Worm (Caenorhabditis elegans) whole organism, L3 larva: ENCODE measurements around the gene rbm-42.

Experiments used
- R02D3.7 ChIP-seq: fragments of 150-350 bp; optimal IDR thresholded peaks from 2 replicates; lab custom pipeline; 2014; ENCODE audit warnings: missing biosample characterization, missing genetic modification characterization
- ZK546.5 ChIP-seq: sonication (generic microtip); optimal IDR thresholded peaks from 2 replicates; lab custom pipeline; 2017; ENCODE audit warnings: missing biosample characterization, missing genetic modification characterization
- ama-1 ChIP-seq: fragments of 150-350 bp; optimal IDR thresholded peaks from 2 replicates; lab custom pipeline; 2018
- ceh-16 ChIP-seq: sonication (generic microtip); optimal IDR thresholded peaks from 2 replicates; lab custom pipeline; 2017; ENCODE audit warnings: missing biosample characterization, missing genetic modification characterization
- ceh-28 ChIP-seq: fragments of 150-350 bp; optimal IDR thresholded peaks from 2 replicates; lab custom pipeline; 2014; ENCODE audit warnings: missing biosample characterization, missing genetic modification reagents, missing genetic modification characterization
- daf-12 ChIP-seq: fragments of 150-350 bp; optimal IDR thresholded peaks from 2 replicates; lab custom pipeline; 2014; ENCODE audit warnings: missing biosample characterization, missing genetic modification reagents, missing genetic modification characterization
- egl-27 ChIP-seq: sonication (generic microtip); optimal IDR thresholded peaks from 4 replicates; lab custom pipeline; 2017; ENCODE audit warnings: missing biosample characterization, missing genetic modification reagents, missing genetic modification characterization
- egl-5 ChIP-seq: fragments of 150-350 bp; optimal IDR thresholded peaks from 2 replicates; lab custom pipeline; 2017; ENCODE audit warnings: missing biosample characterization, missing genetic modification reagents, missing genetic modification characterization, inconsistent platforms
- elt-1 ChIP-seq: fragments of 150-350 bp; optimal IDR thresholded peaks from 2 replicates; lab custom pipeline; 2014; ENCODE audit warnings: missing biosample characterization, missing genetic modification characterization
- elt-2 ChIP-seq: sonication (generic microtip); optimal IDR thresholded peaks from 2 replicates; lab custom pipeline; 2016; ENCODE audit warnings: missing genetic modification reagents, mild to moderate bottlenecking, missing genetic modification characterization, missing compliant biosample characterization
- elt-3 ChIP-seq, 3 experiments: fragments of 150-350 bp in 1 of 3; sonication (generic microtip) in 2 of 3; optimal IDR thresholded peaks; 2 replicates in 2 of 3; 4 replicates in 1 of 3; lab custom pipeline; 2014 to 2017; ENCODE audit warnings: missing biosample characterization in 3 of 3, missing genetic modification characterization in 3 of 3
- eor-1 ChIP-seq, 2 experiments: fragments of 150-350 bp; optimal IDR thresholded peaks; 2 replicates each; lab custom pipeline; 2014 to 2018; ENCODE audit warnings: missing biosample characterization in 2 of 2, missing genetic modification characterization in 2 of 2
- fkh-10 ChIP-seq: sonication (generic microtip); optimal IDR thresholded peaks from 2 replicates; lab custom pipeline; 2017; ENCODE audit warnings: missing biosample characterization, missing genetic modification reagents, missing genetic modification characterization
- fkh-2 ChIP-seq: fragments of 150-350 bp; optimal IDR thresholded peaks from 2 replicates; lab custom pipeline; 2014; ENCODE audit warnings: missing biosample characterization, missing genetic modification reagents, missing genetic modification characterization
- hmg-11 ChIP-seq: sonication (generic microtip); optimal IDR thresholded peaks from 2 replicates; lab custom pipeline; 2016; ENCODE audit warnings: missing genetic modification characterization, missing compliant biosample characterization
- jun-1 ChIP-seq: fragments of 150-350 bp; optimal IDR thresholded peaks from 2 replicates; lab custom pipeline; 2014; ENCODE audit warnings: missing biosample characterization, missing genetic modification reagents, missing genetic modification characterization
- lin-15B ChIP-seq: fragments of 150-350 bp; optimal IDR thresholded peaks from 2 replicates; lab custom pipeline; 2014; ENCODE audit warnings: missing biosample characterization, missing genetic modification characterization
- lin-39 ChIP-seq: fragments of 150-350 bp; optimal IDR thresholded peaks from 2 replicates; lab custom pipeline; 2018; ENCODE audit warnings: missing biosample characterization, missing genetic modification reagents, missing genetic modification characterization
- lsy-12 ChIP-seq: sonication (generic microtip); optimal IDR thresholded peaks from 2 replicates; lab custom pipeline; 2016; ENCODE audit warnings: mild to moderate bottlenecking, missing genetic modification characterization, missing compliant biosample characterization
- mdl-1 ChIP-seq: fragments of 150-350 bp; optimal IDR thresholded peaks from 2 replicates; lab custom pipeline; 2014; ENCODE audit warnings: missing biosample characterization, missing genetic modification characterization
- mml-1 ChIP-seq: fragments of 150-350 bp; sonication (generic microtip); optimal IDR thresholded peaks from 3 replicates; lab custom pipeline; 2014; ENCODE audit warnings: missing biosample characterization, missing genetic modification characterization
- nhr-12 ChIP-seq: fragments of 150-350 bp; optimal IDR thresholded peaks from 2 replicates; lab custom pipeline; 2014; ENCODE audit warnings: missing biosample characterization, missing genetic modification characterization
- nhr-23 ChIP-seq: fragments of 150-350 bp; optimal IDR thresholded peaks from 2 replicates; lab custom pipeline; 2014; ENCODE audit warnings: missing biosample characterization, missing genetic modification reagents, missing genetic modification characterization
- nhr-237 ChIP-seq: fragments of 150-350 bp; optimal IDR thresholded peaks from 2 replicates; lab custom pipeline; 2014; ENCODE audit warnings: missing biosample characterization, missing genetic modification characterization
- nhr-25 ChIP-seq: sonication (generic microtip); optimal IDR thresholded peaks from 2 replicates; lab custom pipeline; 2017; ENCODE audit warnings: missing biosample characterization, missing genetic modification characterization
- nhr-28 ChIP-seq: fragments of 150-350 bp; optimal IDR thresholded peaks from 2 replicates; lab custom pipeline; 2014; ENCODE audit warnings: missing biosample characterization, missing genetic modification characterization
- nhr-43 ChIP-seq: sonication (generic microtip); optimal IDR thresholded peaks from 2 replicates; lab custom pipeline; 2016; ENCODE audit warnings: mild to moderate bottlenecking, missing genetic modification characterization, missing compliant biosample characterization; ENCODE audit not compliant: poor library complexity, severe bottlenecking
- nhr-67 ChIP-seq: fragments of 150-350 bp; optimal IDR thresholded peaks from 2 replicates; lab custom pipeline; 2014; ENCODE audit warnings: missing biosample characterization, missing genetic modification characterization
- nhr-76 ChIP-seq: fragments of 150-350 bp; sonication (generic microtip); optimal IDR thresholded peaks from 5 replicates; lab custom pipeline; 2014; ENCODE audit warnings: missing biosample characterization, missing genetic modification characterization
- nhr-77 ChIP-seq: fragments of 150-350 bp; optimal IDR thresholded peaks from 2 replicates; lab custom pipeline; 2014; ENCODE audit warnings: missing biosample characterization, missing genetic modification characterization
- pha-4 ChIP-seq: fragments of 150-350 bp; optimal IDR thresholded peaks from 2 replicates; lab custom pipeline; 2014; ENCODE audit warnings: missing biosample characterization, missing genetic modification reagents, missing genetic modification characterization
- sea-2 ChIP-seq: fragments of 150-350 bp; sonication (generic microtip); optimal IDR thresholded peaks from 4 replicates; lab custom pipeline; 2014; ENCODE audit warnings: missing biosample characterization, missing genetic modification reagents, missing genetic modification characterization
- tbx-2 ChIP-seq: sonication (generic microtip); optimal IDR thresholded peaks from 2 replicates; lab custom pipeline; 2016; ENCODE audit warnings: mild to moderate bottlenecking, missing genetic modification characterization, missing compliant biosample characterization
- unc-39 ChIP-seq: sonication (generic microtip); optimal IDR thresholded peaks from 4 replicates; lab custom pipeline; 2017; ENCODE audit warnings: missing biosample characterization, missing genetic modification characterization
- zag-1 ChIP-seq: fragments of 150-350 bp; optimal IDR thresholded peaks from 2 replicates; lab custom pipeline; 2014; ENCODE audit warnings: missing biosample characterization, missing genetic modification characterization
- ztf-4 ChIP-seq: fragments of 150-350 bp; optimal IDR thresholded peaks from 2 replicates; lab custom pipeline; 2014; ENCODE audit warnings: missing biosample characterization, missing genetic modification characterization

Gene rbm-42

DNA sequence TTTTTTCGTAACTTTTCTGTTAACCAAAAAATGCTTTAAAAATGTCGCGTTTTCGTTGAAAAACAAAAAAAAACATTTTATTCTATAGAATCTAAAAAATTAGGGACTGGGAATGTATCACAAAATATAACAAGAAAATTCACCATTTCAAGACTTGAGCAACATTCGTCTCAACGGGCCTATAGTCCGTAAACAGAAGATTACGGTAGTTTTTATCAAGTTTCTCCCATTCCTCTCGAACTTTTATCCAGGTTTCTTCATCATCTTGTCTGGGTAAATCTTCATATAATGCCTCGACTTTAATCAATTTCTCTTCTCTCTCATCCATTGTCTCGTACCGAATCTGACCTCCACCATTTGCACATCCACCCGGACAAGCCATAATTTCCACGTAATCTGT lies 2.4 kb upstream of the rbm-42 start:
- no peak for TF ChIP-seq nhr-12
- no peak for TF ChIP-seq fkh-2 (tag; lab: Kevin White, UChicago)
- TF ChIP-seq elt-3 (tag; optimal IDR thresholded peaks at IDR 0.05; lab: Kevin White, UChicago), result no peak
- no peak for TF ChIP-seq ceh-16
- no peak for TF ChIP-seq nhr-67 (tag; lab: Kevin White, UChicago)
- no peak for TF ChIP-seq sea-2

DNA sequence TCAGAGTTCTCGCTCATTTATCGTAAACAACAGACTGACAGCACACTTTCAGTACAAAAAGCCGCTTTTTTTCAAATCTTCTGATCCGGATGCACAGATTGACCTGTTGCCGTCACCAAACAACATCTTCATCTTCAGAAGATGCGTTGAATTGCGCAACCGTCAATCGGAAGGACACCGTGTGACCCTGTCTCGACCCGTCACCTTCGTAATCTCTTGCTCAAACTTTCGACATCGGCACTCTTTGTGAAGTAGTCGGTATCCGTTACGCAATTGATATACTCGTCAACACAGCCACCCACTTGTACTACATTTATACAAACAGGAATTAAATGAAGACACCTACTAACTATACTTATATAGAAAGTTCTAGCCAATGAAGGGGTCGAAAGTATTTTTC lies 2.0 kb downstream of the rbm-42 start:
- TF ChIP-seq mml-1 (tag; lab: Kevin White, UChicago) (no peak), ztf-4 (tag; lab: Kevin White, UChicago) (no peak), nhr-25 (tag; lab: Kevin White, UChicago) (no peak), zag-1 (tag; lab: Kevin White, UChicago) (no peak), daf-12 (tag; lab: Kevin White, UChicago) (no peak), elt-1 (tag; lab: Kevin White, UChicago) (no peak), elt-2 (no peak), eor-1 (tag; optimal IDR thresholded peaks at IDR 0.05; lab: Kevin White, UChicago) (no peak), ceh-28 (tag; lab: Kevin White, UChicago) (no peak), nhr-12 (no peak), egl-27 (no peak), nhr-77 (tag; lab: Kevin White, UChicago) (no peak), tbx-2 (tag; lab: Kevin White, UChicago) (no peak), egl-5 (no peak), nhr-28 (tag; lab: Kevin White, UChicago) (no peak), nhr-67 (tag; lab: Kevin White, UChicago) (no peak)

ce11 chrIII:5150012-5150411 lies 3.0 kb downstream of the rbm-42 start:
- TF ChIP-seq fkh-2 (tag; lab: Kevin White, UChicago), result no peak
- TF ChIP-seq unc-39 (tag; lab: Kevin White, UChicago), result no peak
- no peak for TF ChIP-seq lin-39 (tag; lab: Kevin White, UChicago)
- no peak for TF ChIP-seq elt-1 (tag; lab: Kevin White, UChicago)
- TF ChIP-seq lsy-12 (tag; lab: Kevin White, UChicago), result no peak
- TF ChIP-seq nhr-23 (tag; lab: Kevin White, UChicago), result no peak
- TF ChIP-seq ama-1, result no peak
- TF ChIP-seq eor-1 (tag; optimal IDR thresholded peaks at IDR 0.05; lab: Kevin White, UChicago), result no peak
- TF ChIP-seq pha-4, result no peak
- TF ChIP-seq sea-2, result no peak
- no peak for TF ChIP-seq nhr-237 (tag; lab: Kevin White, UChicago)
- no peak for TF ChIP-seq fkh-10 (GFP tag; lab: Kevin White, UChicago)
- no peak for TF ChIP-seq egl-27
- TF ChIP-seq, all 47 proteins: peak for 0

DNA sequence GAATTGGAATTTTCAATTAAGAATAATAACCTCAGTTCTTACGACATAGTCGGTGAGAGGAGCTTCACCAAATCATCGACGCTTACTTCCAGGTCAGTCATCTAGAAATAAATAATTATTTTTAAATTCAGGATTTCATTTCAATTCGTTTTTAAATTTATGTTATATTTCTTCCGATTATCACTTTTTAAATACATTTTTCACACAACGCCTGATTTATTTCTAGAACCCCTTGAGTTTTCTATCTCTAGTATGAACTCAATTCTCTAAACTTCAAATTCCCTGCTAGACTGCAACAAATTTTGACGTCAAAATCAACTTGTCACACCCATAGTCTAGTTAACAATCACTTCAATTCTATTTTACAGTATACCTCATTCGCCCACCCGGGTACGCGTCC lies 3.6 kb downstream of the rbm-42 start, which contains the start of gene Y54H5A.2:
Gene Y54H5A.2 (minus strand): TSS at position 101 of the 400 bp plus-strand sequence.
- TF ChIP-seq nhr-23 (tag; lab: Kevin White, UChicago) (no peak), hmg-11 (no peak), lsy-12 (tag; lab: Kevin White, UChicago) (no peak), jun-1 (no peak), egl-27 (no peak), fkh-10 (GFP tag; lab: Kevin White, UChicago) (no peak), lin-15B (no peak), nhr-43 (no peak), tbx-2 (tag; lab: Kevin White, UChicago) (no peak), nhr-77 (tag; lab: Kevin White, UChicago) (no peak), mdl-1 (tag; lab: Kevin White, UChicago) (no peak), ztf-4 (tag; lab: Kevin White, UChicago) (no peak), nhr-76 (no peak), R02D3.7 (no peak), ZK546.5 (tag; lab: Kevin White, UChicago) (no peak)

DNA sequence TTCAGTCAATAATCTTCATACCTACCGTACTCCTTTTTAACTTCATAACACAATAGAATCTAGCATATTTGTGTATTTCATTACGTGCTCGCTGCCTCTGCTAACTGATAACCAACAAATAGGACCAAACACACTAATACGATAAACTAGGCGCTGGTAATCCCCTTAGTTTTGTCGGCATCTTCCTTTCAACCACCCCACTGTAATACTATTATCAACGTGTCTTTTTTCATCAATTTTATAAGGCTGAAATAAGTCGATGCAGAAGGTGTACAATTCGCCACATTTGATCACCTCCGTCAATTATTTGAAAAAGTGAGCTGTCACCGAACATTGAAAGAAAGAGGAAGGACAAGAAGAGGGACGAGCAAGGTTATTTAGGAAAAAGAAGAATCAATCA lies 5.6 kb downstream of the rbm-42 start:
- no peak for TF ChIP-seq R02D3.7
- no peak for TF ChIP-seq ceh-28 (tag; lab: Kevin White, UChicago)
- peak; percentile 52 for TF ChIP-seq elt-2
- no peak for TF ChIP-seq tbx-2 (tag; lab: Kevin White, UChicago)
- no peak for TF ChIP-seq ceh-16
